Worm (Caenorhabditis elegans): ENCODE measurements around the gene Y105C5A.1272.

DNA sequence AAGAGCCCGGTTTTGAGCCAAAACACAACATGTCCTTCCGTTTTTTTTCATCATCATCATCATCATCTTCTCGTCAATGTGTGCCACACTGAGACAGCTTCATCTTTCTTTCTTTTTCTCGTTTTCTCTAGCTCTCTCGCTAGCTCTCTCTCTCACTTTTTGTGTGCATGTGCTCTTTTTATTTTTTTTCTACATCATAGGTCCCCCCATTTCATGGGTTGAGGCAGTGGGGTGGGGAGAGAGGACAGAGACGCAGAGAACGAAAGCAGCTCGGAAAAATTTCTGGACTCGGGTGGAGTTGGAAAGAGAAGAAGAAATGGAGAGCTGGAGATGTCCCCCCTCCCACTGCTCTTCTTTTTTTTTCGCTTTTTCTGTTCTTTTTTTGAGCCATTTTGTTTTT lies 50.0 kb downstream of the Y105C5A.1272 start:
- TF ChIP-seq fos-1 (tag; optimal IDR thresholded peaks at IDR 0.05) = no peak
- TF ChIP-seq ama-1 (optimal IDR thresholded peaks at IDR 0.05) = no peak
- TF ChIP-seq Y105C5A.15 (GFP tag; IDR thresholded peaks at IDR 0.05) = no peak
- no peak for TF ChIP-seq zfp-3 (GFP tag; conservative IDR thresholded peaks at IDR 0.05)
- TF ChIP-seq zip-2 (tag; optimal IDR thresholded peaks at IDR 0.05) = no peak
- no peak for TF ChIP-seq nhr-25 (tag; optimal IDR thresholded peaks at IDR 0.05; ENCODE audit: borderline replicate concordance, insufficient read depth)
- TF ChIP-seq hif-1 (tag; optimal IDR thresholded peaks at IDR 0.05) = peak in 1 of 2 experiments; percentile 68
- TF ChIP-seq egl-27 (tag; optimal IDR thresholded peaks at IDR 0.05) = no peak
- no peak for TF ChIP-seq snpc-1.2 (GFP tag; IDR thresholded peaks at IDR 0.05)
